Worm (Caenorhabditis elegans) whole organism, L3 larva: ENCODE data around the gene T21C9.6.

Experiments
- R02D3.7 ChIP-seq: fragments of 150-350 bp; optimal IDR thresholded peaks from 2 replicates; lab custom pipeline; 2014; ENCODE audit warnings: missing biosample characterization, missing genetic modification characterization
- ZK546.5 ChIP-seq: sonication (generic microtip); optimal IDR thresholded peaks from 2 replicates; lab custom pipeline; 2017; ENCODE audit warnings: missing biosample characterization, missing genetic modification characterization
- aly-2 ChIP-seq: fragments of 150-350 bp; optimal IDR thresholded peaks from 2 replicates; lab custom pipeline; 2014; ENCODE audit warnings: missing biosample characterization, missing genetic modification characterization
- ama-1 ChIP-seq: fragments of 150-350 bp; optimal IDR thresholded peaks from 2 replicates; lab custom pipeline; 2018
- ceh-16 ChIP-seq: sonication (generic microtip); optimal IDR thresholded peaks from 2 replicates; lab custom pipeline; 2017; ENCODE audit warnings: missing biosample characterization, missing genetic modification characterization
- ceh-28 ChIP-seq: fragments of 150-350 bp; optimal IDR thresholded peaks from 2 replicates; lab custom pipeline; 2014; ENCODE audit warnings: missing biosample characterization, missing genetic modification reagents, missing genetic modification characterization
- daf-12 ChIP-seq: fragments of 150-350 bp; optimal IDR thresholded peaks from 2 replicates; lab custom pipeline; 2014; ENCODE audit warnings: missing biosample characterization, missing genetic modification reagents, missing genetic modification characterization
- egl-27 ChIP-seq: sonication (generic microtip); optimal IDR thresholded peaks from 4 replicates; lab custom pipeline; 2017; ENCODE audit warnings: missing biosample characterization, missing genetic modification reagents, missing genetic modification characterization
- egl-5 ChIP-seq: fragments of 150-350 bp; optimal IDR thresholded peaks from 2 replicates; lab custom pipeline; 2017; ENCODE audit warnings: missing biosample characterization, missing genetic modification reagents, missing genetic modification characterization, inconsistent platforms
- elt-2 ChIP-seq: sonication (generic microtip); optimal IDR thresholded peaks from 2 replicates; lab custom pipeline; 2016; ENCODE audit warnings: missing genetic modification reagents, mild to moderate bottlenecking, missing genetic modification characterization, missing compliant biosample characterization
- elt-3 ChIP-seq, 3 experiments: fragments of 150-350 bp in 1 of 3; sonication (generic microtip) in 2 of 3; optimal IDR thresholded peaks; 2 replicates in 2 of 3; 4 replicates in 1 of 3; lab custom pipeline; 2014 to 2017; ENCODE audit warnings: missing biosample characterization in 3 of 3, missing genetic modification characterization in 3 of 3
- eor-1 ChIP-seq, 2 experiments: fragments of 150-350 bp; optimal IDR thresholded peaks; 2 replicates each; lab custom pipeline; 2014 to 2018; ENCODE audit warnings: missing biosample characterization in 2 of 2, missing genetic modification characterization in 2 of 2
- fkh-2 ChIP-seq: fragments of 150-350 bp; optimal IDR thresholded peaks from 2 replicates; lab custom pipeline; 2014; ENCODE audit warnings: missing biosample characterization, missing genetic modification reagents, missing genetic modification characterization
- fos-1 ChIP-seq: fragments of 150-350 bp; optimal IDR thresholded peaks from 2 replicates; lab custom pipeline; 2014; ENCODE audit warnings: missing biosample characterization, missing genetic modification characterization
- jun-1 ChIP-seq: fragments of 150-350 bp; optimal IDR thresholded peaks from 2 replicates; lab custom pipeline; 2014; ENCODE audit warnings: missing biosample characterization, missing genetic modification reagents, missing genetic modification characterization
- lin-15B ChIP-seq: fragments of 150-350 bp; optimal IDR thresholded peaks from 2 replicates; lab custom pipeline; 2014; ENCODE audit warnings: missing biosample characterization, missing genetic modification characterization
- lin-39 ChIP-seq: fragments of 150-350 bp; optimal IDR thresholded peaks from 2 replicates; lab custom pipeline; 2018; ENCODE audit warnings: missing biosample characterization, missing genetic modification reagents, missing genetic modification characterization
- lsy-12 ChIP-seq: sonication (generic microtip); optimal IDR thresholded peaks from 2 replicates; lab custom pipeline; 2016; ENCODE audit warnings: mild to moderate bottlenecking, missing genetic modification characterization, missing compliant biosample characterization
- mdl-1 ChIP-seq: fragments of 150-350 bp; optimal IDR thresholded peaks from 2 replicates; lab custom pipeline; 2014; ENCODE audit warnings: missing biosample characterization, missing genetic modification characterization
- mml-1 ChIP-seq: fragments of 150-350 bp; sonication (generic microtip); optimal IDR thresholded peaks from 3 replicates; lab custom pipeline; 2014; ENCODE audit warnings: missing biosample characterization, missing genetic modification characterization
- nfya-1 ChIP-seq: sonication (generic microtip); optimal IDR thresholded peaks from 2 replicates; lab custom pipeline; 2017; ENCODE audit warnings: missing genetic modification characterization, mild to moderate bottlenecking, missing compliant biosample characterization, antibody characterized with exemption, moderate library complexity; ENCODE audit not compliant: insufficient read depth
- nhr-11 ChIP-seq: fragments of 150-350 bp; optimal IDR thresholded peaks from 2 replicates; lab custom pipeline; 2014; ENCODE audit warnings: missing biosample characterization, missing genetic modification characterization
- nhr-12 ChIP-seq: fragments of 150-350 bp; optimal IDR thresholded peaks from 2 replicates; lab custom pipeline; 2014; ENCODE audit warnings: missing biosample characterization, missing genetic modification characterization
- nhr-23 ChIP-seq: fragments of 150-350 bp; optimal IDR thresholded peaks from 2 replicates; lab custom pipeline; 2014; ENCODE audit warnings: missing biosample characterization, missing genetic modification reagents, missing genetic modification characterization
- nhr-237 ChIP-seq: fragments of 150-350 bp; optimal IDR thresholded peaks from 2 replicates; lab custom pipeline; 2014; ENCODE audit warnings: missing biosample characterization, missing genetic modification characterization
- nhr-25 ChIP-seq: sonication (generic microtip); optimal IDR thresholded peaks from 2 replicates; lab custom pipeline; 2017; ENCODE audit warnings: missing biosample characterization, missing genetic modification characterization
- nhr-67 ChIP-seq: fragments of 150-350 bp; optimal IDR thresholded peaks from 2 replicates; lab custom pipeline; 2014; ENCODE audit warnings: missing biosample characterization, missing genetic modification characterization
- nhr-76 ChIP-seq: fragments of 150-350 bp; sonication (generic microtip); optimal IDR thresholded peaks from 5 replicates; lab custom pipeline; 2014; ENCODE audit warnings: missing biosample characterization, missing genetic modification characterization
- nhr-77 ChIP-seq: fragments of 150-350 bp; optimal IDR thresholded peaks from 2 replicates; lab custom pipeline; 2014; ENCODE audit warnings: missing biosample characterization, missing genetic modification characterization
- pha-4 ChIP-seq: fragments of 150-350 bp; optimal IDR thresholded peaks from 2 replicates; lab custom pipeline; 2014; ENCODE audit warnings: missing biosample characterization, missing genetic modification reagents, missing genetic modification characterization
- pqm-1 ChIP-seq: fragments of 150-350 bp; optimal IDR thresholded peaks from 2 replicates; lab custom pipeline; 2017; ENCODE audit warnings: missing biosample characterization, missing genetic modification characterization, inconsistent platforms
- sea-2 ChIP-seq: fragments of 150-350 bp; sonication (generic microtip); optimal IDR thresholded peaks from 4 replicates; lab custom pipeline; 2014; ENCODE audit warnings: missing biosample characterization, missing genetic modification reagents, missing genetic modification characterization
- skn-1 ChIP-seq: fragments of 150-350 bp; optimal IDR thresholded peaks from 2 replicates; lab custom pipeline; 2014; ENCODE audit warnings: missing biosample characterization, missing genetic modification characterization
- snpc-4 ChIP-seq: fragments of 150-350 bp; optimal IDR thresholded peaks from 2 replicates; lab custom pipeline; 2014; ENCODE audit warnings: missing biosample characterization, missing genetic modification characterization
- tbx-2 ChIP-seq: sonication (generic microtip); optimal IDR thresholded peaks from 2 replicates; lab custom pipeline; 2016; ENCODE audit warnings: mild to moderate bottlenecking, missing genetic modification characterization, missing compliant biosample characterization
- unc-39 ChIP-seq: sonication (generic microtip); optimal IDR thresholded peaks from 4 replicates; lab custom pipeline; 2017; ENCODE audit warnings: missing biosample characterization, missing genetic modification characterization
- zag-1 ChIP-seq: fragments of 150-350 bp; optimal IDR thresholded peaks from 2 replicates; lab custom pipeline; 2014; ENCODE audit warnings: missing biosample characterization, missing genetic modification characterization
- ztf-11 ChIP-seq: fragments of 150-350 bp; optimal IDR thresholded peaks from 2 replicates; lab custom pipeline; 2014; ENCODE audit warnings: missing biosample characterization, missing genetic modification characterization
- ztf-4 ChIP-seq: fragments of 150-350 bp; optimal IDR thresholded peaks from 2 replicates; lab custom pipeline; 2014; ENCODE audit warnings: missing biosample characterization, missing genetic modification characterization

Gene T21C9.6

ce11 chrV:10561632-10562031 is 20.1 kb upstream of the T21C9.6 start:
- TF ChIP-seq lsy-12 (no peak), egl-5 (tag; lab: Kevin White, UChicago) (no peak), eor-1 (tag; optimal IDR thresholded peaks at IDR 0.05; lab: Kevin White, UChicago) (no peak), skn-1 (no peak), ZK546.5 (tag; lab: Kevin White, UChicago) (no peak), nhr-67 (tag; lab: Kevin White, UChicago) (no peak), ztf-11 (tag; lab: Kevin White, UChicago) (no peak), nhr-11 (tag; lab: Kevin White, UChicago) (no peak), nhr-76 (no peak), lin-15B (no peak)

ce11 chrV:10562817-10563216 is 18.9 kb upstream of the T21C9.6 start:
- TF ChIP-seq pqm-1 (tag; lab: Kevin White, UChicago) (peak; percentile 49), tbx-2 (tag; lab: Kevin White, UChicago) (no peak), fkh-2 (tag; lab: Kevin White, UChicago) (no peak), elt-2 (peak; percentile 81), skn-1 (peak; percentile 27), nhr-76 (no peak)

ce11 chrV:10564140-10564539 is 17.5 kb upstream of the T21C9.6 start:
- TF ChIP-seq nfya-1 (tag; lab: Kevin White, UChicago) (no peak), nhr-67 (tag; lab: Kevin White, UChicago) (no peak), eor-1 (tag; optimal IDR thresholded peaks at IDR 0.05; lab: Kevin White, UChicago) (no peak), jun-1 (tag; lab: Kevin White, UChicago) (no peak), mml-1 (tag; lab: Kevin White, UChicago) (no peak)

ce11 chrV:10564830-10565365 is 16.8 kb upstream of the T21C9.6 start, which contains the start of gene cat-4:
Gene cat-4 (plus strand): TSS chrV:10564880.
- TF ChIP-seq nhr-25 (tag; lab: Kevin White, UChicago) (no peak), snpc-4 (tag; lab: Kevin White, UChicago) (no peak), pqm-1 (tag; lab: Kevin White, UChicago) (peak; percentile 68), fos-1 (tag; lab: Kevin White, UChicago) (no peak), ceh-16 (tag; lab: Kevin White, UChicago) (no peak), zag-1 (tag; lab: Kevin White, UChicago) (no peak), elt-2 (peak; percentile 79), egl-27 (no peak), unc-39 (tag; lab: Kevin White, UChicago) (no peak), aly-2 (no peak), R02D3.7 (tag; lab: Kevin White, UChicago) (no peak), jun-1 (tag; lab: Kevin White, UChicago) (peak; percentile 8), eor-1 (tag; optimal IDR thresholded peaks at IDR 0.05; lab: Kevin White, UChicago) (no peak), pha-4 (tag; lab: Kevin White, UChicago) (no peak), ztf-11 (tag; lab: Kevin White, UChicago) (no peak), nhr-67 (tag; lab: Kevin White, UChicago) (no peak), nhr-237 (no peak), ztf-4 (tag; lab: Kevin White, UChicago) (no peak), lin-39 (tag; lab: Kevin White, UChicago) (no peak), mdl-1 (tag; lab: Kevin White, UChicago) (no peak), nhr-12 (tag; lab: Kevin White, UChicago) (no peak), ama-1 (lab: Kevin White, UChicago) (no peak)

ce11 chrV:10568496-10568895 is 13.2 kb upstream of the T21C9.6 start:
- TF ChIP-seq sea-2 (no peak), ama-1 (lab: Kevin White, UChicago) (no peak), nhr-23 (tag; lab: Kevin White, UChicago) (no peak), ztf-4 (tag; lab: Kevin White, UChicago) (no peak), tbx-2 (tag; lab: Kevin White, UChicago) (no peak), aly-2 (no peak), ceh-28 (tag; lab: Kevin White, UChicago) (no peak), daf-12 (tag; lab: Kevin White, UChicago) (no peak), mdl-1 (tag; lab: Kevin White, UChicago) (no peak), nhr-77 (tag; lab: Kevin White, UChicago) (no peak), skn-1 (no peak), elt-3 (tag; optimal IDR thresholded peaks at IDR 0.05; lab: Kevin White, UChicago) (no peak), egl-5 (tag; lab: Kevin White, UChicago) (no peak)
- TF ChIP-seq, all 47 proteins: peak for 0
